Worm (Caenorhabditis elegans) whole organism, L1 larva: Measurements from ENCODE around the gene C04C11.25.

ENCODE experiments used
- C16A3.4 ChIP-seq: fragments of 150-350 bp; optimal IDR thresholded peaks from 2 replicates; lab custom pipeline; 2014; ENCODE audit warnings: missing biosample characterization, missing genetic modification characterization
- F16B12.6 ChIP-seq: fragments of 150-350 bp; optimal IDR thresholded peaks from 2 replicates; lab custom pipeline; 2014; ENCODE audit warnings: missing biosample characterization, missing genetic modification characterization
- Y116A8C.19 ChIP-seq: sonication (generic microtip); optimal IDR thresholded peaks from 2 replicates; lab custom pipeline; 2016; ENCODE audit warnings: missing compliant biosample characterization, missing genetic modification characterization, borderline replicate concordance
- aha-1 ChIP-seq: fragments of 150-350 bp; optimal IDR thresholded peaks from 2 replicates; lab custom pipeline; 2014; ENCODE audit warnings: missing biosample characterization, missing genetic modification characterization
- aly-2 ChIP-seq: fragments of 150-350 bp; optimal IDR thresholded peaks from 2 replicates; lab custom pipeline; 2014; ENCODE audit warnings: missing biosample characterization, missing genetic modification characterization
- ama-1 ChIP-seq: fragments of 150-350 bp; optimal IDR thresholded peaks from 2 replicates; lab custom pipeline; 2014
- ceh-63 ChIP-seq: fragments of 200-800 bp; sonication (Bioruptor generic); optimal IDR thresholded peaks from 2 replicates; lab custom pipeline; 2018; ENCODE audit warnings: mild to moderate bottlenecking, missing genetic modification characterization, missing compliant biosample characterization
- ceh-88 ChIP-seq: fragments of 200-800 bp; sonication (Bioruptor generic); IDR thresholded peaks from 2 replicates; pipeline ENCODE4 v1.3.6; 2022; ENCODE audit warnings: missing genetic modification characterization, missing compliant biosample characterization
- ceh-90 ChIP-seq: sonication (generic microtip); optimal IDR thresholded peaks from 2 replicates; lab custom pipeline; 2016; ENCODE audit warnings: missing genetic modification characterization, missing compliant biosample characterization
- ces-1 ChIP-seq: fragments of 150-350 bp; optimal IDR thresholded peaks from 2 replicates; lab custom pipeline; 2014; ENCODE audit warnings: missing biosample characterization, missing genetic modification reagents, missing genetic modification characterization
- dpl-1 ChIP-seq, 3 experiments: fragments of 150-350 bp in 2 of 3; sonication (generic microtip) in 1 of 3; optimal IDR thresholded peaks; 2 replicates each; lab custom pipeline; 2014 to 2017; ENCODE audit warnings: missing biosample characterization in 3 of 3, missing genetic modification characterization in 3 of 3, missing genetic modification reagents in 3 of 3
- efl-1 ChIP-seq, 4 experiments: fragments of 150-350 bp; optimal IDR thresholded peaks in 3 of 4; peaks in 1 of 4; 1 replicate in 1 of 4; 2 replicates in 3 of 4; lab custom pipeline; 2014; ENCODE audit warnings: missing biosample characterization in 2 of 4, missing genetic modification characterization in 2 of 4, missing genetic modification reagents in 2 of 4
- efl-3 ChIP-seq: fragments of 200-800 bp; sonication (Bioruptor generic); optimal IDR thresholded peaks from 2 replicates; lab custom pipeline; 2018; ENCODE audit warnings: mild to moderate bottlenecking, missing genetic modification characterization, missing compliant biosample characterization
- egl-27 ChIP-seq, 2 experiments: fragments of 150-350 bp in 1 of 2; sonication (generic microtip); optimal IDR thresholded peaks; 3 replicates each; lab custom pipeline; 2017 to 2018; ENCODE audit warnings: missing biosample characterization in 2 of 2, missing genetic modification characterization in 2 of 2, missing genetic modification reagents in 2 of 2
- elt-2 ChIP-seq: sonication (generic microtip); optimal IDR thresholded peaks from 2 replicates; lab custom pipeline; 2016; ENCODE audit warnings: missing genetic modification characterization, mild to moderate bottlenecking, inconsistent platforms, missing compliant biosample characterization, missing genetic modification reagents
- elt-3 ChIP-seq, 6 experiments: fragments of 150-350 bp in 1 of 6; sonication (generic microtip); optimal IDR thresholded peaks; 2 replicates each; lab custom pipeline; 2017 to 2018; ENCODE audit warnings: missing biosample characterization in 6 of 6, missing genetic modification characterization in 6 of 6, inconsistent platforms in 1 of 6
- fkh-10 ChIP-seq: sonication (generic microtip); optimal IDR thresholded peaks from 2 replicates; lab custom pipeline; 2017; ENCODE audit warnings: missing biosample characterization, missing genetic modification reagents, missing genetic modification characterization
- fkh-4 ChIP-seq: sonication (generic microtip); optimal IDR thresholded peaks from 2 replicates; lab custom pipeline; 2016; ENCODE audit warnings: missing compliant biosample characterization, missing genetic modification characterization, borderline replicate concordance
- fkh-8 ChIP-seq: sonication (generic microtip); optimal IDR thresholded peaks from 2 replicates; lab custom pipeline; 2016; ENCODE audit warnings: mild to moderate bottlenecking, missing genetic modification characterization, missing compliant biosample characterization
- fos-1 ChIP-seq: fragments of 150-350 bp; optimal IDR thresholded peaks from 2 replicates; lab custom pipeline; 2014; ENCODE audit warnings: missing biosample characterization, missing genetic modification characterization
- grh-1 ChIP-seq: fragments of 200-800 bp; sonication (Bioruptor generic); IDR thresholded peaks from 2 replicates; pipeline ENCODE4 v1.3.6; 2022; ENCODE audit warnings: missing genetic modification reagents, missing genetic modification characterization, missing compliant biosample characterization
- hlh-4 ChIP-seq: sonication (generic microtip); optimal IDR thresholded peaks from 2 replicates; lab custom pipeline; 2016; ENCODE audit warnings: mild to moderate bottlenecking, missing genetic modification characterization, missing compliant biosample characterization
- hpl-2 ChIP-seq: fragments of 150-350 bp; optimal IDR thresholded peaks from 2 replicates; lab custom pipeline; 2014; ENCODE audit warnings: missing biosample characterization, missing genetic modification reagents, missing genetic modification characterization
- lin-13 ChIP-seq: fragments of 150-350 bp; optimal IDR thresholded peaks from 2 replicates; lab custom pipeline; 2014; ENCODE audit warnings: missing biosample characterization, missing genetic modification reagents, missing genetic modification characterization
- lin-15B ChIP-seq: fragments of 150-350 bp; sonication (generic microtip); optimal IDR thresholded peaks from 3 replicates; lab custom pipeline; 2014; ENCODE audit warnings: missing biosample characterization, missing genetic modification characterization
- lir-3 ChIP-seq: sonication (generic microtip); optimal IDR thresholded peaks from 2 replicates; lab custom pipeline; 2016; ENCODE audit warnings: mild to moderate bottlenecking, missing genetic modification characterization, moderate library complexity, missing compliant biosample characterization; ENCODE audit not compliant: poor library complexity
- lsy-2 ChIP-seq, 2 experiments: fragments of 150-350 bp; optimal IDR thresholded peaks; 2 replicates each; lab custom pipeline; 2014; ENCODE audit warnings: missing biosample characterization in 2 of 2, missing genetic modification characterization in 2 of 2
- mab-9 ChIP-seq: fragments of 200-800 bp; sonication (Bioruptor generic); IDR thresholded peaks from 2 replicates; pipeline ENCODE4 v1.3.6; 2022; ENCODE audit warnings: missing genetic modification reagents, missing genetic modification characterization, missing compliant biosample characterization
- mef-2 ChIP-seq: fragments of 150-350 bp; optimal IDR thresholded peaks from 2 replicates; lab custom pipeline; 2014; ENCODE audit warnings: missing biosample characterization, missing genetic modification characterization
- nhr-11 ChIP-seq: fragments of 150-350 bp; optimal IDR thresholded peaks from 2 replicates; lab custom pipeline; 2014; ENCODE audit warnings: missing biosample characterization, missing genetic modification characterization
- nhr-19 ChIP-seq: fragments of 200-800 bp; sonication (Bioruptor generic); conservative IDR thresholded peaks from 2 replicates; pipeline ENCODE4 v1.3.6; 2022; ENCODE audit warnings: missing genetic modification characterization, missing compliant biosample characterization
- nhr-20 ChIP-seq: sonication (generic microtip); optimal IDR thresholded peaks from 2 replicates; lab custom pipeline; 2016; ENCODE audit warnings: mild to moderate bottlenecking, missing genetic modification characterization, missing compliant biosample characterization
- nhr-47 ChIP-seq: sonication (generic microtip); optimal IDR thresholded peaks from 2 replicates; lab custom pipeline; 2016; ENCODE audit warnings: mild to moderate bottlenecking, missing genetic modification characterization, moderate library complexity, missing compliant biosample characterization
- nhr-76 ChIP-seq: sonication (generic microtip); optimal IDR thresholded peaks from 2 replicates; lab custom pipeline; 2017; ENCODE audit warnings: missing biosample characterization, missing genetic modification characterization
- nhr-77 ChIP-seq: fragments of 150-350 bp; optimal IDR thresholded peaks from 2 replicates; lab custom pipeline; 2014; ENCODE audit warnings: missing biosample characterization, missing genetic modification characterization
- nhr-84 ChIP-seq: sonication (generic microtip); optimal IDR thresholded peaks from 2 replicates; lab custom pipeline; 2017; ENCODE audit warnings: missing biosample characterization, missing genetic modification characterization
- nhr-85 ChIP-seq: sonication (generic microtip); peaks from one replicate; lab custom pipeline; 2016; ENCODE audit warnings: missing genetic modification characterization, inconsistent platforms, missing compliant biosample characterization
- nhr-90 ChIP-seq: sonication (generic microtip); optimal IDR thresholded peaks from 2 replicates; lab custom pipeline; 2016; ENCODE audit warnings: mild to moderate bottlenecking, missing genetic modification characterization, missing compliant biosample characterization; ENCODE audit not compliant: poor library complexity
- pag-3 ChIP-seq: sonication (generic microtip); optimal IDR thresholded peaks from 2 replicates; lab custom pipeline; 2017; ENCODE audit warnings: missing genetic modification characterization, mild to moderate bottlenecking, missing compliant biosample characterization, antibody characterized with exemption, borderline replicate concordance; ENCODE audit not compliant: insufficient read depth
- pqm-1 ChIP-seq: sonication (generic microtip); optimal IDR thresholded peaks from 3 replicates; lab custom pipeline; 2017; ENCODE audit warnings: missing biosample characterization, missing genetic modification characterization
- snpc-4 ChIP-seq: fragments of 150-350 bp; optimal IDR thresholded peaks from 2 replicates; lab custom pipeline; 2014; ENCODE audit warnings: missing biosample characterization, missing genetic modification characterization
- sox-4 ChIP-seq: sonication (generic microtip); optimal IDR thresholded peaks from 2 replicates; lab custom pipeline; 2016; ENCODE audit warnings: missing genetic modification characterization, missing compliant biosample characterization
- sptf-1 ChIP-seq: fragments of 150-350 bp; optimal IDR thresholded peaks from 2 replicates; lab custom pipeline; 2014; ENCODE audit warnings: missing biosample characterization, missing genetic modification characterization
- sup-37 ChIP-seq: fragments of 200-800 bp; sonication (Bioruptor generic); optimal IDR thresholded peaks from 2 replicates; lab custom pipeline; 2018; ENCODE audit warnings: mild to moderate bottlenecking, missing genetic modification characterization, missing compliant biosample characterization
- swsn-7 ChIP-seq: sonication (generic microtip); optimal IDR thresholded peaks from 2 replicates; lab custom pipeline; 2016; ENCODE audit warnings: missing genetic modification characterization, missing compliant biosample characterization
- tbx-2 ChIP-seq: sonication (generic microtip); optimal IDR thresholded peaks from 2 replicates; lab custom pipeline; 2016; ENCODE audit warnings: missing genetic modification characterization, missing compliant biosample characterization
- unc-86 ChIP-seq: sonication (generic microtip); optimal IDR thresholded peaks from 2 replicates; lab custom pipeline; 2016; ENCODE audit warnings: missing genetic modification characterization, missing compliant biosample characterization
- unc-98 ChIP-seq: fragments of 200-800 bp; sonication (Bioruptor generic); IDR thresholded peaks from 2 replicates; pipeline ENCODE4 v1.3.6; 2022; ENCODE audit warnings: missing genetic modification characterization, missing compliant biosample characterization
- vab-15 ChIP-seq: sonication (generic microtip); optimal IDR thresholded peaks from 2 replicates; lab custom pipeline; 2017; ENCODE audit warnings: missing genotype, mild to moderate bottlenecking, missing genetic modification characterization, missing compliant biosample characterization
- xbp-1 ChIP-seq: sonication (generic microtip); optimal IDR thresholded peaks from 2 replicates; lab custom pipeline; 2016; ENCODE audit warnings: missing genetic modification characterization, missing compliant biosample characterization
- zip-4 ChIP-seq: fragments of 200-800 bp; sonication (Bioruptor generic); optimal IDR thresholded peaks from 2 replicates; lab custom pipeline; 2018; ENCODE audit warnings: mild to moderate bottlenecking, missing genetic modification characterization, moderate library complexity, missing compliant biosample characterization
- ztf-4 ChIP-seq: fragments of 150-350 bp; optimal IDR thresholded peaks from 2 replicates; lab custom pipeline; 2014; ENCODE audit warnings: missing biosample characterization, missing genetic modification characterization

The C04C11.25 gene

ce11 chrX:13995803-13996388, 19.4 kb downstream of the C04C11.25 start, which contains the start of the genes C31E10.5 and C31E10.6:
Gene C31E10.5 (minus strand): TSS chrX:13995834.
Gene C31E10.6 (plus strand): TSS chrX:13996338.
- TF ChIP-seq elt-3 (tag; optimal IDR thresholded peaks at IDR 0.05; lab: Kevin White, UChicago) = peak in 1 of 6 experiments; percentile 7
- TF ChIP-seq mef-2 (tag; lab: Kevin White, UChicago) = no peak
- no peak for TF ChIP-seq lir-3 (tag; lab: Kevin White, UChicago)
- peak; percentile 96 for TF ChIP-seq F16B12.6 (tag; lab: Kevin White, UChicago)
- TF ChIP-seq sup-37 (GFP tag; lab: Kevin White, UChicago) = no peak
- peak; percentile 72 for TF ChIP-seq nhr-47
- no peak for TF ChIP-seq grh-1
- no peak for TF ChIP-seq aly-2 (tag; lab: Kevin White, UChicago)
- TF ChIP-seq elt-2 (tag; lab: Kevin White, UChicago) = no peak
- TF ChIP-seq nhr-84 (tag; lab: Kevin White, UChicago) = no peak
- TF ChIP-seq hlh-4 (tag; lab: Kevin White, UChicago) = no peak
- TF ChIP-seq nhr-90 (tag; lab: Kevin White, UChicago) = peak; percentile 53
- peak; percentile 4 for TF ChIP-seq fos-1
- peak; percentile 53 for TF ChIP-seq nhr-19 (GFP tag; lab: Robert Waterston, UW)
- no peak for TF ChIP-seq sox-4 (tag; lab: Kevin White, UChicago)
- TF ChIP-seq lin-13 (GFP tag; lab: Kevin White, UChicago) = no peak
- TF ChIP-seq unc-98 = no peak
- no peak for TF ChIP-seq Y116A8C.19
- TF ChIP-seq unc-86 = peak; percentile 44
- TF ChIP-seq pqm-1 (tag; lab: Kevin White, UChicago) = no peak
- TF ChIP-seq fkh-8 = no peak
- no peak for TF ChIP-seq aha-1 (tag; lab: Kevin White, UChicago)
- TF ChIP-seq nhr-76 (tag; lab: Kevin White, UChicago) = no peak
- no peak for TF ChIP-seq hpl-2 (GFP tag; lab: Kevin White, UChicago)
- peak; percentile 64 for TF ChIP-seq tbx-2
- TF ChIP-seq dpl-1 (GFP tag; optimal IDR thresholded peaks at IDR 0.05; lab: Kevin White, UChicago) = peak; percentile 33 to 39 (median 38)
- TF ChIP-seq snpc-4 (tag; lab: Kevin White, UChicago) = peak; percentile 20
- TF ChIP-seq fkh-4 (tag; lab: Kevin White, UChicago) = no peak
- TF ChIP-seq lsy-2 (tag; optimal IDR thresholded peaks at IDR 0.05; lab: Kevin White, UChicago) = peak; percentile 39 to 74
- peak; percentile 44 for TF ChIP-seq xbp-1
- peak; percentile 77 for TF ChIP-seq nhr-85
- TF ChIP-seq egl-27 (tag; optimal IDR thresholded peaks at IDR 0.05; lab: Kevin White, UChicago) = no peak
- TF ChIP-seq zip-4 = no peak
- no peak for TF ChIP-seq ama-1 (lab: Kevin White, UChicago)
- no peak for TF ChIP-seq sptf-1 (tag; lab: Kevin White, UChicago)
- TF ChIP-seq ztf-4 (tag; lab: Kevin White, UChicago) = no peak
- TF ChIP-seq lin-15B (tag; lab: Kevin White, UChicago) = no peak
- TF ChIP-seq ceh-90 = no peak
- peak; percentile 50 to 52 for TF ChIP-seq efl-1 (optimal IDR thresholded peaks at IDR 0.05; lab: Kevin White, UChicago)
- peak in 1 of 2 experiments; percentile 43 for TF ChIP-seq efl-1 (GFP tag; optimal IDR thresholded peaks at IDR 0.05 in 1 of 2; lab: Kevin White, UChicago)
- TF ChIP-seq mab-9 = no peak
- no peak for TF ChIP-seq nhr-11 (tag; lab: Kevin White, UChicago)
- TF ChIP-seq vab-15 (tag; lab: Kevin White, UChicago) = no peak
- no peak for TF ChIP-seq ces-1 (GFP tag; lab: Kevin White, UChicago)
- TF ChIP-seq nhr-20 = peak; percentile 60
- TF ChIP-seq ceh-63 (GFP tag; lab: Kevin White, UChicago) = no peak
- peak; percentile 52 for TF ChIP-seq swsn-7 (tag; lab: Kevin White, UChicago)
- TF ChIP-seq pag-3 (tag; lab: Kevin White, UChicago) = peak; percentile 36
- no peak for TF ChIP-seq efl-3
- TF ChIP-seq ceh-88 (GFP tag; lab: Robert Waterston, UW) = no peak
- TF ChIP-seq C16A3.4 (tag; lab: Kevin White, UChicago) = peak; percentile 68
- TF ChIP-seq nhr-77 (tag; lab: Kevin White, UChicago) = no peak
- no peak for TF ChIP-seq fkh-10 (GFP tag; lab: Kevin White, UChicago)
